Worm (Caenorhabditis elegans) whole organism, L3 larva: ENCODE data around the gene bigr-1.

ENCODE experiments used
- ceh-28 ChIP-seq: fragments of 150-350 bp; optimal IDR thresholded peaks from 2 replicates; lab custom pipeline; 2014; ENCODE audit warnings: missing biosample characterization, missing genetic modification reagents, missing genetic modification characterization
- daf-12 ChIP-seq: fragments of 150-350 bp; optimal IDR thresholded peaks from 2 replicates; lab custom pipeline; 2014; ENCODE audit warnings: missing biosample characterization, missing genetic modification reagents, missing genetic modification characterization
- elt-3 ChIP-seq, 3 experiments: fragments of 150-350 bp in 1 of 3; sonication (generic microtip) in 2 of 3; optimal IDR thresholded peaks; 2 replicates in 2 of 3; 4 replicates in 1 of 3; lab custom pipeline; 2014 to 2017; ENCODE audit warnings: missing biosample characterization in 3 of 3, missing genetic modification characterization in 3 of 3
- fkh-10 ChIP-seq: sonication (generic microtip); optimal IDR thresholded peaks from 2 replicates; lab custom pipeline; 2017; ENCODE audit warnings: missing biosample characterization, missing genetic modification reagents, missing genetic modification characterization
- nhr-237 ChIP-seq: fragments of 150-350 bp; optimal IDR thresholded peaks from 2 replicates; lab custom pipeline; 2014; ENCODE audit warnings: missing biosample characterization, missing genetic modification characterization
- skn-1 ChIP-seq: fragments of 150-350 bp; optimal IDR thresholded peaks from 2 replicates; lab custom pipeline; 2014; ENCODE audit warnings: missing biosample characterization, missing genetic modification characterization
- tbx-2 ChIP-seq: sonication (generic microtip); optimal IDR thresholded peaks from 2 replicates; lab custom pipeline; 2016; ENCODE audit warnings: mild to moderate bottlenecking, missing genetic modification characterization, missing compliant biosample characterization
- ztf-11 ChIP-seq: fragments of 150-350 bp; optimal IDR thresholded peaks from 2 replicates; lab custom pipeline; 2014; ENCODE audit warnings: missing biosample characterization, missing genetic modification characterization

ce11 chrII:11226379-11226778 is 44.9 kb downstream of the bigr-1 start, which contains the start of gene T06D8.2:
- TF ChIP-seq ztf-11 (no peak), elt-3 (tag; optimal IDR thresholded peaks at IDR 0.05; lab: Kevin White, UChicago) (no peak), nhr-237 (tag; lab: Kevin White, UChicago) (no peak), ceh-28 (tag; lab: Kevin White, UChicago) (no peak), skn-1 (tag; lab: Kevin White, UChicago) (no peak), daf-12 (tag; lab: Kevin White, UChicago) (no peak), fkh-10 (GFP tag; lab: Kevin White, UChicago) (no peak), tbx-2 (no peak)
